Worm (Caenorhabditis elegans) whole organism, mixed stage, embryonic: ENCODE measurements around the gene F53A9.1.

ENCODE experiments used
- bed-3 ChIP-seq: fragments of 200-800 bp; sonication (Bioruptor generic); optimal IDR thresholded peaks from 3 replicates; lab custom pipeline; 2018; ENCODE audit warnings: mild to moderate bottlenecking, missing genetic modification characterization, moderate library complexity, missing compliant biosample characterization
- blmp-1 ChIP-seq: fragments of 150-350 bp; optimal IDR thresholded peaks from 2 replicates; lab custom pipeline; 2014; ENCODE audit warnings: missing biosample characterization, missing genetic modification characterization
- elt-1 ChIP-seq: sonication (generic microtip); optimal IDR thresholded peaks from 2 replicates; lab custom pipeline; 2017; ENCODE audit warnings: missing genetic modification characterization, mild to moderate bottlenecking, missing compliant biosample characterization, antibody characterized with exemption, moderate library complexity, borderline replicate concordance; ENCODE audit not compliant: insufficient read depth
- lin-13 ChIP-seq: fragments of 150-350 bp; optimal IDR thresholded peaks from 2 replicates; lab custom pipeline; 2014; ENCODE audit warnings: missing biosample characterization, missing genetic modification characterization
- nhr-2 ChIP-seq: fragments of 150-350 bp; optimal IDR thresholded peaks from 2 replicates; lab custom pipeline; 2014; ENCODE audit warnings: missing biosample characterization, missing genetic modification characterization
- nhr-28 ChIP-seq: fragments of 150-350 bp; optimal IDR thresholded peaks from 2 replicates; lab custom pipeline; 2014; ENCODE audit warnings: missing biosample characterization, missing genetic modification characterization
- snpc-4 ChIP-seq: fragments of 150-350 bp; optimal IDR thresholded peaks from 2 replicates; lab custom pipeline; 2014; ENCODE audit warnings: missing biosample characterization, missing genetic modification characterization
- unc-62 ChIP-seq: fragments of 150-350 bp; optimal IDR thresholded peaks from 2 replicates; lab custom pipeline; 2014; ENCODE audit warnings: missing biosample characterization, missing genetic modification reagents, missing genetic modification characterization
- ztf-11 ChIP-seq: fragments of 150-350 bp; optimal IDR thresholded peaks from 2 replicates; lab custom pipeline; 2014; ENCODE audit warnings: missing biosample characterization, missing genetic modification characterization

DNA sequence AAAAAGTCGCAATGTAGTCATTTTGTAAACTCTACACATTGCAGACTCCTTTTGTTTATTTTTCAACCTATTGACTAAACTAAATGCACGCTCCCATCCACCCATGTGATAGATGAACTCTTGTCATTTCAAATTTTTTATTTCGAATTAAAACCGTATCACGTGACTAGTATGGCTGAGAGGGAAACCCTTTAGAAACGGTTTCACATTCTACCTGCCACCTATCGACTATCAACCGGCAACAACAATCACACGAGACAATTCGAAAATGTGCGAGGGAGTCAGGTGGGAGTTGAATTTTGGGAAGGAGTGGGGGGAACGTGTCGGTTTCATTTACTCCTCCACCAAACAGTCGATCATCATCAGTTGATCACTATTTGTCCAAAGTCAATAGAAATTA is 36.9 kb upstream of the F53A9.1 start:
- no peak for TF ChIP-seq unc-62 (GFP tag; lab: Kevin White, UChicago)
- no peak for TF ChIP-seq snpc-4 (tag; lab: Kevin White, UChicago)
- TF ChIP-seq ztf-11 (tag; lab: Kevin White, UChicago): no peak
- TF ChIP-seq nhr-28 (tag; lab: Kevin White, UChicago): no peak
- TF ChIP-seq bed-3 (GFP tag; lab: Kevin White, UChicago): no peak
- TF ChIP-seq elt-1 (tag; lab: Kevin White, UChicago): no peak
- TF ChIP-seq blmp-1 (tag; lab: Kevin White, UChicago): no peak
- no peak for TF ChIP-seq nhr-2 (tag; lab: Kevin White, UChicago)
- TF ChIP-seq lin-13 (tag; lab: Kevin White, UChicago): no peak
